Worm (Caenorhabditis elegans) whole organism, late embryonic: ENCODE measurements around the gene ZC84.7.

Experiments
- K02D7.2 ChIP-seq: sonication (generic microtip); optimal IDR thresholded peaks from 2 replicates; lab custom pipeline; 2017; ENCODE audit warnings: mild to moderate bottlenecking, missing genetic modification characterization, missing compliant biosample characterization
- ama-1 ChIP-seq: fragments of 150-350 bp; optimal IDR thresholded peaks from 2 replicates; lab custom pipeline; 2014
- ceh-18 ChIP-seq: sonication (generic microtip); optimal IDR thresholded peaks from 2 replicates; lab custom pipeline; 2016; ENCODE audit warnings: missing genetic modification characterization, missing compliant biosample characterization
- ceh-22 ChIP-seq: sonication (generic microtip); optimal IDR thresholded peaks from 2 replicates; lab custom pipeline; 2017; ENCODE audit warnings: missing biosample characterization, missing genetic modification characterization
- ceh-24 ChIP-seq: sonication (generic microtip); optimal IDR thresholded peaks from 2 replicates; lab custom pipeline; 2016; ENCODE audit warnings: mild to moderate bottlenecking, missing genetic modification characterization, missing compliant biosample characterization
- ceh-30 ChIP-seq: fragments of 150-350 bp; optimal IDR thresholded peaks from 2 replicates; lab custom pipeline; 2014; ENCODE audit warnings: missing biosample characterization, missing genetic modification characterization
- ceh-34 ChIP-seq: sonication (generic microtip); optimal IDR thresholded peaks from 2 replicates; lab custom pipeline; 2016; ENCODE audit warnings: mild to moderate bottlenecking, missing genetic modification characterization, missing compliant biosample characterization
- dve-1 ChIP-seq: sonication (generic microtip); optimal IDR thresholded peaks from 2 replicates; lab custom pipeline; 2017; ENCODE audit warnings: antibody characterized with exemption, mild to moderate bottlenecking, missing genetic modification characterization, missing compliant biosample characterization
- elt-2 ChIP-seq: sonication (generic microtip); optimal IDR thresholded peaks from 2 replicates; lab custom pipeline; 2016; ENCODE audit warnings: missing genetic modification reagents, missing genetic modification characterization, missing compliant biosample characterization
- eyg-1 ChIP-seq: sonication (generic microtip); optimal IDR thresholded peaks from 2 replicates; lab custom pipeline; 2016; ENCODE audit warnings: missing genotype, missing genetic modification characterization, missing compliant biosample characterization
- fkh-10 ChIP-seq: fragments of 150-350 bp; optimal IDR thresholded peaks from 2 replicates; lab custom pipeline; 2014; ENCODE audit warnings: missing biosample characterization, missing genetic modification reagents, missing genetic modification characterization
- hlh-30 ChIP-seq: sonication (generic microtip); optimal IDR thresholded peaks from 2 replicates; lab custom pipeline; 2017; ENCODE audit warnings: antibody characterized with exemption, missing genetic modification characterization, missing compliant biosample characterization; ENCODE audit not compliant: insufficient read depth
- lim-6 ChIP-seq: sonication (generic microtip); optimal IDR thresholded peaks from 2 replicates; lab custom pipeline; 2016; ENCODE audit warnings: missing genetic modification characterization, missing compliant biosample characterization
- nfya-1 ChIP-seq: sonication (generic microtip); optimal IDR thresholded peaks from 2 replicates; lab custom pipeline; 2017; ENCODE audit warnings: missing genetic modification characterization, mild to moderate bottlenecking, missing compliant biosample characterization, antibody characterized with exemption, moderate library complexity
- npax-4 ChIP-seq: sonication (generic microtip); optimal IDR thresholded peaks from 2 replicates; lab custom pipeline; 2016; ENCODE audit warnings: missing genetic modification characterization, missing compliant biosample characterization
- odd-2 ChIP-seq: sonication (generic microtip); optimal IDR thresholded peaks from 2 replicates; lab custom pipeline; 2017; ENCODE audit warnings: antibody characterized with exemption, mild to moderate bottlenecking, missing genetic modification characterization, missing compliant biosample characterization
- pax-1 ChIP-seq: fragments of 150-350 bp; optimal IDR thresholded peaks from 2 replicates; lab custom pipeline; 2014; ENCODE audit warnings: missing biosample characterization, missing genetic modification characterization
- pha-2 ChIP-seq: sonication (generic microtip); optimal IDR thresholded peaks from 2 replicates; lab custom pipeline; 2017; ENCODE audit warnings: mild to moderate bottlenecking, missing genetic modification characterization, missing compliant biosample characterization
- pha-4 ChIP-seq: fragments of 150-350 bp; optimal IDR thresholded peaks from 2 replicates; lab custom pipeline; 2018; ENCODE audit warnings: missing biosample characterization, missing genetic modification reagents, missing genetic modification characterization
- pqm-1 ChIP-seq: sonication (generic microtip); optimal IDR thresholded peaks from 2 replicates; lab custom pipeline; 2016; ENCODE audit warnings: missing genetic modification characterization, missing compliant biosample characterization
- rnt-1 ChIP-seq: sonication (generic microtip); optimal IDR thresholded peaks from 2 replicates; lab custom pipeline; 2016; ENCODE audit warnings: missing genetic modification characterization, missing compliant biosample characterization
- sox-2 ChIP-seq: fragments of 200-800 bp; sonication (Bioruptor generic); IDR thresholded peaks from 2 replicates; pipeline ENCODE4 v1.3.6; 2022; ENCODE audit warnings: missing genetic modification reagents, missing genetic modification characterization, missing compliant biosample characterization
- syd-9 ChIP-seq: sonication (generic microtip); optimal IDR thresholded peaks from 2 replicates; lab custom pipeline; 2016; ENCODE audit warnings: mild to moderate bottlenecking, missing genetic modification characterization, moderate library complexity, missing compliant biosample characterization
- tbx-2 ChIP-seq: sonication (generic microtip); optimal IDR thresholded peaks from 2 replicates; lab custom pipeline; 2016; ENCODE audit warnings: missing genetic modification characterization, missing compliant biosample characterization
- tbx-7 ChIP-seq: sonication (generic microtip); optimal IDR thresholded peaks from 2 replicates; lab custom pipeline; 2016; ENCODE audit warnings: missing genotype, missing genetic modification characterization, missing compliant biosample characterization
- ttx-3 ChIP-seq: sonication (generic microtip); optimal IDR thresholded peaks from 2 replicates; lab custom pipeline; 2016; ENCODE audit warnings: missing genetic modification reagents, missing genetic modification characterization, missing compliant biosample characterization
- unc-3 ChIP-seq, 2 experiments: fragments of 200-800 bp in 1 of 2; sonication (Bioruptor generic) in 1 of 2; sonication (generic microtip) in 1 of 2; conservative IDR thresholded peaks in 1 of 2; optimal IDR thresholded peaks in 1 of 2; 2 replicates each; pipeline versions ENCODE4 v1.3.6 to Lab custom; 2016 to 2022; ENCODE audit warnings: missing compliant biosample characterization in 2 of 2, missing genetic modification characterization in 2 of 2, missing genetic modification reagents in 1 of 2
- unc-42 ChIP-seq: sonication (generic microtip); optimal IDR thresholded peaks from 2 replicates; lab custom pipeline; 2016; ENCODE audit warnings: missing genotype, missing genetic modification characterization, missing compliant biosample characterization
- unc-55 ChIP-seq: sonication (generic microtip); optimal IDR thresholded peaks from 2 replicates; lab custom pipeline; 2017; ENCODE audit warnings: missing biosample characterization, missing genetic modification reagents, missing genetic modification characterization
- ztf-16 ChIP-seq: sonication (generic microtip); optimal IDR thresholded peaks from 2 replicates; lab custom pipeline; 2017; ENCODE audit warnings: missing genetic modification characterization, missing compliant biosample characterization

The ZC84.7 gene

DNA sequence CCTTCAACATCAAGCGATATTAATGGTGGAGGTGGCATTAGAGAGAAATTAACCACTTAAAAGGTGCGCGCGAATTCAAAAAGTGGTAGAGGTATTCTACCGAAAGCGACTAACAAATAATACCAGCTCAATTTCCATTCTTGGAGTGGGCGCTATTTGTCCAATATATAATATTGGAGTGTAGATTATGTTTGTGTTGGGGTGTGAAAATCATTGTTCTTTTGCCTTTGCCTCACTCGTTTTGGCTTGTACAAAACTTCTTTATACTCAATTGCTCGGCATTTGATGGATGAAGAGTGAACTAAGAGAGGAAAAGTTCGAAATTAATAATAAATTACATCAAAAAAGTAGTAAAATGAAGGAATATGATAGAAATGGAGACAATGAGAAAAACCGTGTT is 45.4 kb downstream of the ZC84.7 start, which contains the start of gene T23G5.3:
TSS of gene T23G5.3 (minus strand) at position 101 of the 400 bp plus-strand sequence.
- TF ChIP-seq hlh-30 (tag; lab: Kevin White, UChicago) (no peak), syd-9 (tag; lab: Kevin White, UChicago) (no peak), sox-2 (GFP tag; lab: Robert Waterston, UW) (no peak), K02D7.2 (tag; lab: Kevin White, UChicago) (no peak), tbx-7 (tag; lab: Kevin White, UChicago) (no peak), pqm-1 (tag; lab: Kevin White, UChicago) (no peak), unc-55 (GFP tag; lab: Kevin White, UChicago) (no peak), ttx-3 (tag; lab: Kevin White, UChicago) (no peak), npax-4 (tag; lab: Kevin White, UChicago) (no peak), ceh-22 (tag; lab: Kevin White, UChicago) (no peak), ceh-24 (tag; lab: Kevin White, UChicago) (no peak)

DNA sequence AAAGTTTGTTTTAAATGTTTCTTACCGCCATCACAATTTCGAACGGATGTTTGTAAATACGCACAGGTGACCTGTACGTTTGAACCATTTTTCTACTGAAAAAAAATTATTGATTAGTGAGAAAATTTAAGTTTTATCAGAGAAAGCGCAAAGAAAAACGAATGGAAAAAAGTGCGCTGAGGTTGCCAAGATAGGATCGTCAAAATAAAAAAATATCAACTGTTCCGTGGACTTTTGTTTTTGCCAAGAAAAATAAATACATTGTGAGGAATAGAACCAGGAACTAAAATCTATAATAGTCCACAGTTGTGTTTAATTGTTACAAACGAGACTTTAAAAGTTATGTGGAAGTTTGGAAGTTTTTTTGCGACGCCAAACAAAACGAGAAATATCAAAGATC is 50.4 kb downstream of the ZC84.7 start, which contains the start of gene T23G5.2:
TSS of gene T23G5.2 (minus strand) at position 101 of the 400 bp plus-strand sequence.
- TF ChIP-seq ceh-30 (tag; lab: Kevin White, UChicago) (no peak), eyg-1 (tag; lab: Kevin White, UChicago) (no peak), pax-1 (no peak), tbx-7 (tag; lab: Kevin White, UChicago) (no peak), hlh-30 (tag; lab: Kevin White, UChicago) (no peak), unc-3 (GFP tag; conservative IDR thresholded peaks at IDR 0.05; lab: Robert Waterston, UW) (no peak), unc-3 (tag; optimal IDR thresholded peaks at IDR 0.05; lab: Kevin White, UChicago) (no peak), dve-1 (tag; lab: Kevin White, UChicago) (no peak), pha-2 (tag; lab: Kevin White, UChicago) (no peak), ztf-16 (tag; lab: Kevin White, UChicago) (no peak), ama-1 (lab: Kevin White, UChicago) (no peak), fkh-10 (GFP tag; lab: Kevin White, UChicago) (no peak), syd-9 (tag; lab: Kevin White, UChicago) (no peak)
- TF ChIP-seq, all 69 proteins: peak for 0

DNA sequence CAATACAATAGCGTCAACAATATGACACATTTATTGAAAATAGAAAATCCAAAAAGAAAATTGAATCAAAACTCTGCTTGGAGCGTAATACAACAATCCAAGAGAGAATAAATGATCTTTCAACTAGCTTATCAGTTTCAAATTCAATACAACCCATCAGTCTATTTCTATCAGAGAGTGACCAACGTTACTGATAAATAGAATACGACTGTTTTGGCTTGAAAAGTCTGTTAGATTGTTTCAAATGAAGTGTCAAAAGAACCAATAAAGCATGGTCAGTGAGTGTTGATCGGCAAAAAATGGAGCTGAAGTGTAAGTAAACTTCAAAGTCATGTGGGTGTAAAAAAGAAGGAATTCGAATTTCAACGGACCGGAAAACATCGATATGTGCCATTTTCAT is 51.8 kb downstream of the ZC84.7 start:
- TF ChIP-seq odd-2 (tag; lab: Kevin White, UChicago) (no peak), lim-6 (tag; lab: Kevin White, UChicago) (no peak)
- TF ChIP-seq, all 69 proteins: peak for 0

DNA sequence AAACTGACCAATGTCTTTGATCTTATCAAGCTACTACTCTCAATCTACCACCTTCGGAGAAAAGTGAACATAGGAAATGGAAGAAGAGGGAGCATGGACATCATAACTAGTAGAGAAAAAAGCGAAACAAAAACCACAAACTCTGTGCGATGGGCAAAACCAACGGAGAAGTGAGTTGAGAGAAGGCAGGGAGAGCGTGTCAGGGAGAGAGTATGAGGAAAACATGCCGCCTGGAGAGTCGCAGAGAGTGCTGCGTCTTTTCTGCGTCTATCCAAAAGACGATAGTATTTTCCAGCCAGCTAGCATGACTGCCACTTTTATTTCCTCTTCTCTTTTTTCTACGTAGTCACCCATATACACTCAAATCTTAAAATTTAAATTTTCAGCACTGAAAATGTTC is 54.2 kb downstream of the ZC84.7 start, which contains the start of gene saeg-2:
TSS of gene saeg-2 (plus strand) at position 381 of the 400 bp plus-strand sequence.
- peak; percentile 2 for TF ChIP-seq ceh-34 (tag; lab: Kevin White, UChicago)
- TF ChIP-seq elt-2: peak; percentile 49
- TF ChIP-seq rnt-1 (tag; lab: Kevin White, UChicago): peak; percentile 72
- TF ChIP-seq hlh-30 (tag; lab: Kevin White, UChicago): no peak
- TF ChIP-seq ceh-18 (tag; lab: Kevin White, UChicago): peak; percentile 46
- TF ChIP-seq nfya-1 (tag; lab: Kevin White, UChicago): peak; percentile 46
- peak; percentile 56 for TF ChIP-seq tbx-2 (tag; lab: Kevin White, UChicago)
- peak; percentile 16 for TF ChIP-seq unc-42 (tag; lab: Kevin White, UChicago)
- TF ChIP-seq pha-4 (tag; lab: Kevin White, UChicago): no peak
- TF ChIP-seq syd-9 (tag; lab: Kevin White, UChicago): no peak
- TF ChIP-seq, all 69 proteins: peak for 7
